Fruit fly (Drosophila melanogaster) whole organism, prepupa: ENCODE data around the gene CG12594.

Experiments used
- CG10631 ChIP-seq: fragments of 200-800 bp; sonication (Bioruptor generic); optimal IDR thresholded peaks from 2 replicates; lab custom pipeline; 2016; ENCODE audit warnings: missing biosample characterization, missing genetic modification characterization
- CG10669 ChIP-seq: fragments of 200-800 bp; sonication (Bioruptor generic); optimal IDR thresholded peaks from 3 replicates; lab custom pipeline; 2018; ENCODE audit warnings: missing biosample characterization, mild to moderate bottlenecking, missing genetic modification characterization, moderate library complexity
- CG11762 ChIP-seq: fragments of 200-800 bp; sonication (Bioruptor generic); optimal IDR thresholded peaks from 3 replicates; lab custom pipeline; 2016; ENCODE audit warnings: missing biosample characterization, missing genetic modification characterization; ENCODE audit not compliant: insufficient read depth
- CG11902 ChIP-seq: fragments of 200-800 bp; sonication (Bioruptor generic); optimal IDR thresholded peaks from 3 replicates; lab custom pipeline; 2016; ENCODE audit warnings: missing biosample characterization, missing genetic modification characterization
- CG31627 ChIP-seq: fragments of 200-800 bp; sonication (Bioruptor generic); optimal IDR thresholded peaks from 3 replicates; lab custom pipeline; 2016; ENCODE audit warnings: missing biosample characterization, missing genetic modification characterization
- CG34406 ChIP-seq: fragments of 200-800 bp; sonication (Bioruptor generic); optimal IDR thresholded peaks from 3 replicates; lab custom pipeline; 2016; ENCODE audit warnings: missing biosample characterization, missing genetic modification characterization
- CG6792 ChIP-seq: fragments of 200-800 bp; sonication (Bioruptor generic); optimal IDR thresholded peaks from 3 replicates; lab custom pipeline; 2016; ENCODE audit warnings: missing biosample characterization, missing genetic modification characterization
- CG6808 ChIP-seq: fragments of 200-800 bp; sonication (Bioruptor generic); optimal IDR thresholded peaks from 3 replicates; lab custom pipeline; 2017; ENCODE audit warnings: missing biosample characterization, missing genetic modification characterization, mild to moderate bottlenecking, moderate library complexity, missing genetic modification reagents
- CG6854 ChIP-seq: fragments of 200-800 bp; sonication (Bioruptor generic); optimal IDR thresholded peaks from 2 replicates; lab custom pipeline; 2017; ENCODE audit warnings: missing biosample characterization, mild to moderate bottlenecking, missing genetic modification characterization
- CG7368 ChIP-seq: fragments of 200-800 bp; sonication (Bioruptor generic); optimal IDR thresholded peaks from 3 replicates; lab custom pipeline; 2016; ENCODE audit warnings: missing biosample characterization, missing genetic modification characterization
- CG8119 ChIP-seq: fragments of 200-800 bp; sonication (Bioruptor generic); IDR thresholded peaks from 3 replicates; pipeline ENCODE4 v1.3.6; 2022; ENCODE audit warnings: missing biosample characterization, missing genetic modification characterization
- CG8632 ChIP-seq: fragments of 200-800 bp; sonication (Bioruptor generic); optimal IDR thresholded peaks from 3 replicates; lab custom pipeline; 2016; ENCODE audit warnings: missing biosample characterization, missing genetic modification characterization
- CG9139 ChIP-seq: fragments of 200-800 bp; sonication (Bioruptor generic); optimal IDR thresholded peaks from 3 replicates; lab custom pipeline; 2017; ENCODE audit warnings: missing biosample characterization, mild to moderate bottlenecking, missing genetic modification characterization
- Eip75B ChIP-seq: fragments of 200-800 bp; sonication (Bioruptor generic); optimal IDR thresholded peaks from 3 replicates; lab custom pipeline; 2016; ENCODE audit warnings: missing biosample characterization, missing genetic modification characterization
- Eip78C ChIP-seq: fragments of 200-800 bp; sonication (Bioruptor generic); peaks from one replicate; lab custom pipeline; 2016; ENCODE audit warnings: missing biosample characterization, missing genetic modification characterization
- Ets21C ChIP-seq: fragments of 200-800 bp; sonication (Bioruptor generic); optimal IDR thresholded peaks from 3 replicates; lab custom pipeline; 2016; ENCODE audit warnings: missing biosample characterization, missing genetic modification characterization
- Ets96B ChIP-seq: fragments of 200-800 bp; optimal IDR thresholded peaks from 2 replicates; lab custom pipeline; 2019; ENCODE audit warnings: missing biosample characterization, mild to moderate bottlenecking, missing genetic modification characterization, moderate library complexity
- Hr38 ChIP-seq: sonication (Bioruptor generic); optimal IDR thresholded peaks from 2 replicates; lab custom pipeline; 2016; ENCODE audit warnings: missing biosample characterization, missing genetic modification characterization
- Hr39 ChIP-seq: fragments of 200-800 bp; sonication (Bioruptor generic); optimal IDR thresholded peaks from 2 replicates; lab custom pipeline; 2016; ENCODE audit warnings: missing biosample characterization, missing genetic modification characterization
- Lpt ChIP-seq: fragments of 200-800 bp; sonication (Bioruptor generic); optimal IDR thresholded peaks from 3 replicates; lab custom pipeline; 2016; ENCODE audit warnings: missing biosample characterization, missing genetic modification characterization
- Met ChIP-seq: fragments of 200-800 bp; sonication (Bioruptor generic); optimal IDR thresholded peaks from 3 replicates; lab custom pipeline; 2016; ENCODE audit warnings: missing biosample characterization, missing genetic modification characterization
- OdsH ChIP-seq: fragments of 200-800 bp; sonication (Bioruptor generic); optimal IDR thresholded peaks from 3 replicates; lab custom pipeline; 2016; ENCODE audit warnings: missing biosample characterization, missing genetic modification characterization
- Smox ChIP-seq: fragments of 200-800 bp; sonication (Bioruptor generic); optimal IDR thresholded peaks from 3 replicates; lab custom pipeline; 2016; ENCODE audit warnings: missing biosample characterization, missing genetic modification characterization
- Sox102F ChIP-seq: fragments of 200-800 bp; sonication (Bioruptor generic); optimal IDR thresholded peaks from 2 replicates; lab custom pipeline; 2016; ENCODE audit warnings: missing biosample characterization, mild to moderate bottlenecking, missing genetic modification characterization
- Sox14 ChIP-seq: fragments of 200-800 bp; sonication (Bioruptor generic); optimal IDR thresholded peaks from 3 replicates; lab custom pipeline; 2016; ENCODE audit warnings: missing biosample characterization, missing genetic modification characterization
- Sox15 ChIP-seq: fragments of 200-800 bp; sonication (Bioruptor generic); optimal IDR thresholded peaks from 3 replicates; lab custom pipeline; 2016; ENCODE audit warnings: missing biosample characterization, missing genetic modification characterization
- achi ChIP-seq: fragments of 200-800 bp; sonication (Bioruptor generic); optimal IDR thresholded peaks from 3 replicates; lab custom pipeline; 2016; ENCODE audit warnings: missing biosample characterization, missing genetic modification characterization
- acj6 ChIP-seq: fragments of 200-800 bp; sonication (Bioruptor generic); optimal IDR thresholded peaks from 3 replicates; lab custom pipeline; 2016; ENCODE audit warnings: missing biosample characterization, missing genetic modification characterization
- cyc ChIP-seq: fragments of 200-800 bp; sonication (Bioruptor generic); optimal IDR thresholded peaks from 3 replicates; lab custom pipeline; 2016; ENCODE audit warnings: missing biosample characterization, missing genetic modification characterization
- dac ChIP-seq: fragments of 200-800 bp; sonication (Bioruptor generic); optimal IDR thresholded peaks from 2 replicates; lab custom pipeline; 2017; ENCODE audit warnings: missing biosample characterization, mild to moderate bottlenecking, missing genetic modification characterization
- dsx ChIP-seq: fragments of 200-800 bp; optimal IDR thresholded peaks from 3 replicates; lab custom pipeline; 2019; ENCODE audit warnings: missing biosample characterization, mild to moderate bottlenecking, missing genetic modification characterization, moderate library complexity; ENCODE audit not compliant: poor library complexity, severe bottlenecking
- eg ChIP-seq: fragments of 200-800 bp; sonication (Bioruptor generic); IDR thresholded peaks from 3 replicates; pipeline ENCODE4 v1.3.6; 2022; ENCODE audit warnings: missing biosample characterization, missing genetic modification characterization
- esn ChIP-seq: fragments of 200-800 bp; sonication (Bioruptor generic); optimal IDR thresholded peaks from 2 replicates; lab custom pipeline; 2016; ENCODE audit warnings: missing biosample characterization, mild to moderate bottlenecking, missing genetic modification characterization, moderate library complexity
- fd59A ChIP-seq: fragments of 200-800 bp; sonication (Bioruptor generic); optimal IDR thresholded peaks from 2 replicates; lab custom pipeline; 2017; ENCODE audit warnings: missing biosample characterization, mild to moderate bottlenecking, missing genetic modification characterization, missing genetic modification reagents
- fd85E ChIP-seq: fragments of 200-800 bp; sonication (Bioruptor generic); optimal IDR thresholded peaks from 3 replicates; lab custom pipeline; 2016; ENCODE audit warnings: missing biosample characterization, missing genetic modification characterization
- fkh ChIP-seq: fragments of 200-800 bp; sonication (Bioruptor generic); optimal IDR thresholded peaks from 3 replicates; lab custom pipeline; 2017; ENCODE audit warnings: missing biosample characterization, mild to moderate bottlenecking, missing genetic modification characterization, moderate library complexity
- lz ChIP-seq: fragments of 200-800 bp; sonication (Bioruptor generic); optimal IDR thresholded peaks from 3 replicates; lab custom pipeline; 2016; ENCODE audit warnings: missing biosample characterization, missing genetic modification characterization
- net ChIP-seq: fragments of 200-800 bp; sonication (Bioruptor generic); optimal IDR thresholded peaks from 3 replicates; lab custom pipeline; 2016; ENCODE audit warnings: missing biosample characterization, missing genetic modification characterization
- spab ChIP-seq: fragments of 200-800 bp; sonication (Bioruptor generic); optimal IDR thresholded peaks from 2 replicates; lab custom pipeline; 2017; ENCODE audit warnings: missing biosample characterization, mild to moderate bottlenecking, missing genetic modification characterization, missing genetic modification reagents
- ss ChIP-seq, 2 experiments: fragments of 200-800 bp; sonication (Bioruptor generic); optimal IDR thresholded peaks; 2 replicates in 1 of 2; 3 replicates in 1 of 2; lab custom pipeline; 2017 to 2018; ENCODE audit warnings: mild to moderate bottlenecking in 2 of 2, missing biosample characterization in 2 of 2, missing genetic modification characterization in 2 of 2, moderate library complexity in 1 of 2
- svp ChIP-seq: fragments of 200-800 bp; sonication (Bioruptor generic); peaks from one replicate; lab custom pipeline; 2016; ENCODE audit warnings: missing biosample characterization, missing genetic modification characterization
- topi ChIP-seq: fragments of 200-800 bp; sonication (Bioruptor generic); optimal IDR thresholded peaks from 3 replicates; lab custom pipeline; 2016; ENCODE audit warnings: missing biosample characterization, missing genetic modification characterization

Gene CG12594

dm6 chr3R:11758507-11759184, 37.1 kb downstream of the CG12594 start (continued):
- TF ChIP-seq acj6 (GFP tag; lab: Kevin White, UChicago): peak; percentile 52
- peak; percentile 43 for TF ChIP-seq Sox102F (GFP tag; lab: Kevin White, UChicago)
- no peak for TF ChIP-seq CG6854 (GFP tag; lab: Kevin White, UChicago)
- peak; percentile 28 for TF ChIP-seq cyc (GFP tag; lab: Kevin White, UChicago)
- TF ChIP-seq Eip78C (GFP tag; lab: Kevin White, UChicago): peak; percentile 89
- no peak for TF ChIP-seq CG8119 (GFP tag; lab: Robert Waterston, UW)
- TF ChIP-seq achi (GFP tag; lab: Kevin White, UChicago): peak; percentile 11
- no peak for TF ChIP-seq CG11902
- TF ChIP-seq OdsH (GFP tag; lab: Kevin White, UChicago): peak; percentile 6
- TF ChIP-seq Ets21C: peak; percentile 9
- peak; percentile 38 for TF ChIP-seq CG7368 (GFP tag; lab: Kevin White, UChicago)
- no peak for TF ChIP-seq Hr38 (GFP tag; lab: Kevin White, UChicago)
- TF ChIP-seq net: peak; percentile 17
- TF ChIP-seq Hr39 (GFP tag; lab: Kevin White, UChicago): peak; percentile 49
- TF ChIP-seq Smox (GFP tag; lab: Kevin White, UChicago): peak; percentile 60
- TF ChIP-seq CG9139 (GFP tag; lab: Kevin White, UChicago): no peak
- TF ChIP-seq lz: peak; percentile 55
- TF ChIP-seq fkh (GFP tag; lab: Kevin White, UChicago): no peak
- no peak for TF ChIP-seq Sox14 (GFP tag; lab: Kevin White, UChicago)
- TF ChIP-seq esn (GFP tag; lab: Kevin White, UChicago): peak; percentile 74
- peak; percentile 28 for TF ChIP-seq Sox15 (GFP tag; lab: Kevin White, UChicago)
- no peak for TF ChIP-seq CG11762 (GFP tag; lab: Kevin White, UChicago)
- no peak for TF ChIP-seq dac
- TF ChIP-seq CG6792 (GFP tag; lab: Kevin White, UChicago): peak; percentile 39
- no peak for TF ChIP-seq CG10669 (GFP tag; lab: Kevin White, UChicago)
- peak; percentile 54 for TF ChIP-seq CG6808 (GFP tag; lab: Kevin White, UChicago)
- TF ChIP-seq spab (GFP tag; lab: Kevin White, UChicago): no peak
- peak; percentile 9 for TF ChIP-seq CG8632 (GFP tag; lab: Kevin White, UChicago)

dm6 chr3R:11759185-11759731, 37.7 kb downstream of the CG12594 start:
- TF ChIP-seq svp: no peak
- no peak for TF ChIP-seq ss (GFP tag; optimal IDR thresholded peaks at IDR 0.05; lab: Kevin White, UChicago)
- TF ChIP-seq Eip78C (GFP tag; lab: Kevin White, UChicago): peak; percentile 18
- no peak for TF ChIP-seq fd85E (GFP tag; lab: Kevin White, UChicago)
- no peak for TF ChIP-seq cyc (GFP tag; lab: Kevin White, UChicago)
- TF ChIP-seq dac: no peak
- TF ChIP-seq eg (GFP tag; lab: Robert Waterston, UW): no peak
- no peak for TF ChIP-seq CG10669 (GFP tag; lab: Kevin White, UChicago)
- TF ChIP-seq acj6 (GFP tag; lab: Kevin White, UChicago): no peak
- TF ChIP-seq CG31627: no peak
- no peak for TF ChIP-seq fd59A (GFP tag; lab: Kevin White, UChicago)
- TF ChIP-seq Ets96B (tag; lab: Kevin White, UChicago): peak; percentile 13
- no peak for TF ChIP-seq Hr38 (GFP tag; lab: Kevin White, UChicago)
- TF ChIP-seq fkh (GFP tag; lab: Kevin White, UChicago): peak; percentile 53
- TF ChIP-seq CG8632 (GFP tag; lab: Kevin White, UChicago): no peak
- no peak for TF ChIP-seq CG6808 (GFP tag; lab: Kevin White, UChicago)
- no peak for TF ChIP-seq CG8119 (GFP tag; lab: Robert Waterston, UW)
- TF ChIP-seq Hr39 (GFP tag; lab: Kevin White, UChicago): no peak
- no peak for TF ChIP-seq Sox102F (GFP tag; lab: Kevin White, UChicago)
- TF ChIP-seq CG34406 (GFP tag; lab: Kevin White, UChicago): no peak
- TF ChIP-seq CG11902: no peak
- no peak for TF ChIP-seq net
- TF ChIP-seq CG10631 (GFP tag; lab: Kevin White, UChicago): no peak
- no peak for TF ChIP-seq topi
- no peak for TF ChIP-seq Lpt (GFP tag; lab: Kevin White, UChicago)
- TF ChIP-seq Sox15 (GFP tag; lab: Kevin White, UChicago): no peak
- TF ChIP-seq Met (GFP tag; lab: Kevin White, UChicago): no peak
- peak; percentile 75 for TF ChIP-seq dsx (GFP tag; lab: Kevin White, UChicago)
- no peak for TF ChIP-seq Ets21C
- TF ChIP-seq Eip75B (GFP tag; lab: Kevin White, UChicago): no peak
